Worm (Caenorhabditis elegans): ENCODE results near the gene R160.14.

R160.14 gene

ce11 chrX:4371988-4372387, at the start of gene R160.14:
TSS of gene R160.14 (minus strand) at chrX:4372088.
- no peak for TF ChIP-seq W03F9.2 (tag; optimal IDR thresholded peaks at IDR 0.05)
- no peak for TF ChIP-seq him-1 (tag; optimal IDR thresholded peaks at IDR 0.05)
- no peak for TF ChIP-seq dao-5 (tag; optimal IDR thresholded peaks at IDR 0.05)

DNA sequence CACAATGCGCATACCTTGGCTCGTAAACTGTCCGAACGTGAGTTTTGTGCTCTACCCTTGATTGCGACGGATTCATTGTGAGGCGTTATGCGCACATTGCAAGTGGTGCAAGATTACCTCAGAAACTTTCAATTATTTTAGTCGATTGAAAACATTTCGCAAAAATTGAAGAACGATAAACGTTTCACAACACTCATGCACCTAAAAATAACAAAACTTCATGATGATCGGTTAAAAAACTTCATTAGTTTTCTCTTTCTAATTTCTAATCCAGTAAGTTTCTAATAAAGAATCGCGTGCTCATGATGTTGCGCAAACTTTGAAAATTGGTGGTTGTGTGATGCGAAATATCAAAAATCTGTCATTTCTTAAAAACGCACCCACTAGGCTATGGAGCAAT, 46.9 kb upstream of the R160.14 start, which contains the start of gene dop-1:
Gene dop-1, minus strand, starts transcription at position 101 of the 400 bp plus-strand sequence.
- TF ChIP-seq dao-5 (tag; optimal IDR thresholded peaks at IDR 0.05) (no peak), him-1 (tag; optimal IDR thresholded peaks at IDR 0.05) (no peak), W03F9.2 (tag; optimal IDR thresholded peaks at IDR 0.05) (no peak)

- no peak for TF ChIP-seq him-1 (tag; optimal IDR thresholded peaks at IDR 0.05)
- TF ChIP-seq W03F9.2 (tag; optimal IDR thresholded peaks at IDR 0.05), result no peak
- TF ChIP-seq dao-5 (tag; optimal IDR thresholded peaks at IDR 0.05), result no peak
These were observed 43.4 kb upstream of the R160.14 start for ce11 chrX:4415289-4415688.

ce11 chrX:4413206-4413605, 41.3 kb upstream of the R160.14 start:
- no peak for TF ChIP-seq him-1 (tag; optimal IDR thresholded peaks at IDR 0.05)
- no peak for TF ChIP-seq W03F9.2 (tag; optimal IDR thresholded peaks at IDR 0.05)
- TF ChIP-seq dao-5 (tag; optimal IDR thresholded peaks at IDR 0.05), result no peak

- TF ChIP-seq W03F9.2 (tag; optimal IDR thresholded peaks at IDR 0.05) (no peak), him-1 (tag; optimal IDR thresholded peaks at IDR 0.05) (no peak), dao-5 (tag; optimal IDR thresholded peaks at IDR 0.05) (no peak)
These were observed 38.5 kb upstream of the R160.14 start for ce11 chrX:4410280-4410911.

ce11 chrX:4409591-4410279, 37.8 kb upstream of the R160.14 start:
- TF ChIP-seq dao-5 (tag; optimal IDR thresholded peaks at IDR 0.05) (no peak), W03F9.2 (tag; optimal IDR thresholded peaks at IDR 0.05) (peak; percentile 5), him-1 (tag; optimal IDR thresholded peaks at IDR 0.05) (no peak)

ce11 chrX:4408466-4408865, 36.6 kb upstream of the R160.14 start:
- TF ChIP-seq dao-5 (tag; optimal IDR thresholded peaks at IDR 0.05), result no peak
- no peak for TF ChIP-seq him-1 (tag; optimal IDR thresholded peaks at IDR 0.05)
- TF ChIP-seq W03F9.2 (tag; optimal IDR thresholded peaks at IDR 0.05), result no peak

DNA sequence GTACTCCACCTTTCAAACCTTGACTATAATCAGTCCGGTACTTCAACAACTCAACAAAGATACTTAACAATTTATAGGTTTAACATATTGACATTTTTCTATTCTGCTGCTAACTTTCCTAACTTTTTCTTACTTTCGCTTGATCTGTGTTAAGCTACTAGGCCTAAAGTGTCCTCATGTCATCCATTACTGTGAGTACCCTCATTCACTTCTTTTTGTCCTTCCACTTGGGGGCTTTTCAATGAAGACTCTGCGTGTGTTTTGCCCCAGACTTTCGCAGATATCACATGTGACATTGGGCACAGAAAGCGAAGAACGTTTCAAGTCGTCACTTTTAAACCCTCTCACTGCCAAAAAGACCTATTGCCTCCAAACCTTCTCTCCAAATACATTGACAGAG, 32.8 kb upstream of the R160.14 start:
- no peak for TF ChIP-seq dao-5 (tag; optimal IDR thresholded peaks at IDR 0.05)
- TF ChIP-seq W03F9.2 (tag; optimal IDR thresholded peaks at IDR 0.05), result no peak
- no peak for TF ChIP-seq him-1 (tag; optimal IDR thresholded peaks at IDR 0.05)

DNA sequence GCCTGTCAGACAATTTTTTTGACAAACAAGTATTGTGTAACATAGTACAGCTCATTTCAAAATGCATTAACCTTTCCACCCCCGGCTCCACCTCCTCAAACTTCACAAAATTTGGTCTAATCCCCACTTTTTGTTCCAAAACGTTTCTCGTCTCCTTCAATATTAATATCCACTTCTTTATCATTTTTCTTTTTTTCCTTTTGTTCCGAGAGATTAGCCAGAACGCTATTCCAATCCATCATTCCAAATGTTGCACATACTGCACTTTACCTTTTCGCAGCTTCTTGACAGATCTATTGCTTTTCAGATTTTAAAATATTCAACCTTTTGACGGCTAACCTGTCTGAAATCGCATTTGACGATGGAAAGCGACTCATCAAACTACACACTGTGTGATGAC, 31.0 kb upstream of the R160.14 start, which contains the start of gene D1079.1:
Gene D1079.1, plus strand, starts transcription at position 301 of the 400 bp plus-strand sequence.
- TF ChIP-seq him-1 (tag; optimal IDR thresholded peaks at IDR 0.05), result no peak
- no peak for TF ChIP-seq dao-5 (tag; optimal IDR thresholded peaks at IDR 0.05)
- no peak for TF ChIP-seq W03F9.2 (tag; optimal IDR thresholded peaks at IDR 0.05)

DNA sequence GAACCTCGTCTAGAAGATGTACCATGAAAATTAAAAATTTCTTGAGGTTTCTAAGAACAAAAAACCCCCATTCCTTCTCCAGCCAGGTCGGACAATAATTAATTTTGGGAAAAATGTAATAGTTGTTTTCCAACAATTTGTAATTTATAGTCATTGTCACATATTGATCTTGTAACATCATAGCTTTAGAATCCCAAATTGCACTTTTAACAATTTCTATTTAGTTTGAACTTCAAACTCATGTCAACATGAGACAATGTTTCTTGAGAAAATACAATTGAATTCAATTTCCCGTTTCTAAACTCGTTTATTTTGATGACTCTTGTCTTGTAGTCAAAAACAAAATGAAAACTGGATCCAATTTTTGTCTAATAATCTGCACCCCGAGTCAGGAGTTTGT, 28.4 kb upstream of the R160.14 start:
- no peak for TF ChIP-seq him-1 (tag; optimal IDR thresholded peaks at IDR 0.05)
- TF ChIP-seq W03F9.2 (tag; optimal IDR thresholded peaks at IDR 0.05), result no peak
- no peak for TF ChIP-seq dao-5 (tag; optimal IDR thresholded peaks at IDR 0.05)

ce11 chrX:4397460-4397859, 25.6 kb upstream of the R160.14 start:
- no peak for TF ChIP-seq him-1 (tag; optimal IDR thresholded peaks at IDR 0.05)
- no peak for TF ChIP-seq W03F9.2 (tag; optimal IDR thresholded peaks at IDR 0.05)
- no peak for TF ChIP-seq dao-5 (tag; optimal IDR thresholded peaks at IDR 0.05)

DNA sequence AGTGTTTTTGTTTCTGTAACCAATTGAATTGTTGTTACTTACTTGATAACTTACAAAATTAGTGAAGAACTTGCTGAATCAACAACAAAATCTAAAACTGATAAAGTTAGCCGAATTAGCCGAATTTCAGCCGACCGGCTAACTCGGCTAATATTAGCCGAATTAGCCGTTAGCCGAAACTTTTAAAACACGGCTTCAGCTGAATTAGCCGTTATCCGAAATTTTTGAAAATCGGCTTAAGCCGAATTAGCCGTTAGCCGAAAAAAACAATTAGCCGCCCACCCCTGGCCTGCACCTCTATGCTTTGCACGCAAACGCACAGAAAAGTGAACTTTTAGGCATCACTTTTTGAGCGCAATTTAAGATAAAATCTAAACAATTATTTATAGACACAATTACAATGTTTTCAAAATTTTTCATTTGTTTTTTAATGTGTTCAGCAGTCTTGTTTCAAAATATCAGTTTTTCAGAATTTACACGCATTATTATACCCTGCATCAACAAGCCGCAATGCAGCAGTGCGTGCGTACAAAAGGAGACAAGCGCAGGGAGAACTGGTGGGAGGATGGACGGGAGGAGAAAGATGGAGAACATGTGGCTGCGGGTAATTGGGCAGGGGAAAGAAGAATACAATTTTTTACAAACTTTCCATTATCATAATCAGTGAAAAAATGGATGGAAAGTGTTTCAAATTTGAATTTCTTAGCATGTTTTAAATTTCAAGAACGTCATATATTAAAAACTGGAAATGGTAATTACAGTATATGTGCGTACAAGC, 23.4 kb upstream of the R160.14 start:
- TF ChIP-seq W03F9.2 (tag; optimal IDR thresholded peaks at IDR 0.05), result peak; percentile 46
- TF ChIP-seq dao-5 (tag; optimal IDR thresholded peaks at IDR 0.05), result no peak
- TF ChIP-seq him-1 (tag; optimal IDR thresholded peaks at IDR 0.05), result peak; percentile 73

DNA sequence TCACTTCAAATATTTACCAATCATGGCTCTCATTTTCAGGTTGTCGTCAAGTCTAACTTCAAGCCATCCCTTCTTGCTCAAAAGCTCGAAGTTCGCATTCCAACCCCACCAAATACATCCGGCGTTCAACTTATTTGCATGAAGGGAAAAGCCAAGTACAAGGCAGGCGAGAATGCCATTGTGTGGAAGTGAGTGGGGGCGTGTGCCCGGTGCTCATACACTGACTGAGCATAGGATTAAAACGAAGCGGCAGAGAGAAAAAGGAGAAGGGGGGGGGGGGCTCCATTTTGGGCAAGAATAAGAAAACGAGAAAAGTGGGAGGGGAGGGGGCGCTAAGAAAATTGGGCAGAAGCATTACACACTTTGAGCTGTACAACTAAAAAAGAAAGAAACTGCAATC, 19.8 kb upstream of the R160.14 start:
- no peak for TF ChIP-seq W03F9.2 (tag; optimal IDR thresholded peaks at IDR 0.05)
- TF ChIP-seq him-1 (tag; optimal IDR thresholded peaks at IDR 0.05), result no peak
- TF ChIP-seq dao-5 (tag; optimal IDR thresholded peaks at IDR 0.05), result no peak
